Worm (Caenorhabditis elegans): ENCODE data around the gene tub-1.
A peak's percentile ranks its signal among the peaks of the same experiment; 100 is the strongest.

ce11 chrII:8125439-8125838, 31.3 kb downstream of the tub-1 start:
- TF ChIP-seq spr-1 (tag; optimal IDR thresholded peaks at IDR 0.05), result no peak
- TF ChIP-seq unc-62 (GFP tag; optimal IDR thresholded peaks at IDR 0.05 in 1 of 2), result peak in 1 of 2 experiments; percentile 83
- no peak for TF ChIP-seq unc-62 (tag; optimal IDR thresholded peaks at IDR 0.05)
- TF ChIP-seq zag-1 (tag; optimal IDR thresholded peaks at IDR 0.05), result no peak
- TF ChIP-seq nhr-237 (tag; optimal IDR thresholded peaks at IDR 0.05), result no peak
- no peak for TF ChIP-seq vab-7 (GFP tag; IDR thresholded peaks at IDR 0.05)
- TF ChIP-seq fos-1 (tag; optimal IDR thresholded peaks at IDR 0.05), result no peak
- no peak for TF ChIP-seq lir-3 (tag; optimal IDR thresholded peaks at IDR 0.05)
- TF ChIP-seq snpc-4 (tag; optimal IDR thresholded peaks at IDR 0.05), result no peak
- no peak for TF ChIP-seq F37D6.2 (tag; optimal IDR thresholded peaks at IDR 0.05)
- no peak for TF ChIP-seq daf-8 (GFP tag; IDR thresholded peaks at IDR 0.05)
- no peak for TF ChIP-seq mep-1 (tag; optimal IDR thresholded peaks at IDR 0.05)
- TF ChIP-seq dmd-8 (GFP tag; IDR thresholded peaks at IDR 0.05), result no peak
- no peak for TF ChIP-seq lim-7 (GFP tag; IDR thresholded peaks at IDR 0.05)

Data from whole organism, L4 larva.